Worm (Caenorhabditis elegans) whole organism, late embryonic: ENCODE data around the gene C40H1.9.

Experiments
- F13H6.1 ChIP-seq: sonication (generic microtip); optimal IDR thresholded peaks from 2 replicates; lab custom pipeline; 2016; ENCODE audit warnings: missing genetic modification characterization, missing compliant biosample characterization
- K09A11.1 ChIP-seq: sonication (generic microtip); optimal IDR thresholded peaks from 2 replicates; lab custom pipeline; 2017; ENCODE audit warnings: antibody characterized with exemption, mild to moderate bottlenecking, missing genetic modification characterization, missing compliant biosample characterization; ENCODE audit not compliant: insufficient read depth
- ama-1 ChIP-seq: fragments of 150-350 bp; optimal IDR thresholded peaks from 2 replicates; lab custom pipeline; 2014
- ceh-14 ChIP-seq: sonication (generic microtip); optimal IDR thresholded peaks from 2 replicates; lab custom pipeline; 2016; ENCODE audit warnings: missing genotype, missing genetic modification characterization, missing compliant biosample characterization
- ceh-2 ChIP-seq: sonication (generic microtip); optimal IDR thresholded peaks from 2 replicates; lab custom pipeline; 2016; ENCODE audit warnings: missing genotype, missing genetic modification characterization, missing compliant biosample characterization
- che-1 ChIP-seq: sonication (generic microtip); optimal IDR thresholded peaks from 2 replicates; lab custom pipeline; 2016; ENCODE audit warnings: mild to moderate bottlenecking, missing genetic modification characterization, missing compliant biosample characterization
- hlh-15 ChIP-seq: sonication (generic microtip); optimal IDR thresholded peaks from 2 replicates; lab custom pipeline; 2016; ENCODE audit warnings: missing genetic modification characterization, missing compliant biosample characterization
- lim-6 ChIP-seq: sonication (generic microtip); optimal IDR thresholded peaks from 2 replicates; lab custom pipeline; 2016; ENCODE audit warnings: missing genetic modification characterization, missing compliant biosample characterization
- nhr-11 ChIP-seq: fragments of 150-350 bp; optimal IDR thresholded peaks from 2 replicates; lab custom pipeline; 2014; ENCODE audit warnings: missing biosample characterization, missing genetic modification characterization
- pag-3 ChIP-seq: sonication (generic microtip); optimal IDR thresholded peaks from 2 replicates; lab custom pipeline; 2016; ENCODE audit warnings: missing compliant biosample characterization, missing genetic modification characterization, borderline replicate concordance
- pha-2 ChIP-seq: sonication (generic microtip); optimal IDR thresholded peaks from 2 replicates; lab custom pipeline; 2017; ENCODE audit warnings: mild to moderate bottlenecking, missing genetic modification characterization, missing compliant biosample characterization
- pros-1 ChIP-seq: fragments of 150-350 bp; optimal IDR thresholded peaks from 2 replicates; lab custom pipeline; 2014; ENCODE audit warnings: missing biosample characterization, missing genetic modification reagents, missing genetic modification characterization
- syd-9 ChIP-seq: sonication (generic microtip); optimal IDR thresholded peaks from 2 replicates; lab custom pipeline; 2016; ENCODE audit warnings: mild to moderate bottlenecking, missing genetic modification characterization, moderate library complexity, missing compliant biosample characterization

ce11 chrIII:9300670-9301069 lies 19.1 kb upstream of the C40H1.9 start:
- no peak for TF ChIP-seq che-1
- no peak for TF ChIP-seq lim-6 (tag; lab: Kevin White, UChicago)
- no peak for TF ChIP-seq ceh-14
- no peak for TF ChIP-seq ama-1 (lab: Kevin White, UChicago)
- TF ChIP-seq K09A11.1 = no peak
- no peak for TF ChIP-seq pros-1 (tag; lab: Kevin White, UChicago)
- TF ChIP-seq F13H6.1 (tag; lab: Kevin White, UChicago) = no peak
- TF ChIP-seq nhr-11 (tag; lab: Kevin White, UChicago) = no peak
- TF ChIP-seq ceh-2 (tag; lab: Kevin White, UChicago) = no peak
- no peak for TF ChIP-seq syd-9
- TF ChIP-seq hlh-15 (tag; lab: Kevin White, UChicago) = no peak
- no peak for TF ChIP-seq pag-3 (tag; lab: Kevin White, UChicago)
- TF ChIP-seq pha-2 (tag; lab: Kevin White, UChicago) = no peak
